Fruit fly (Drosophila melanogaster) S2 (cell line): Measurements from ENCODE around the gene Vha36-3.

Source experiments
- CG8478 ChIP-seq: fragments of >200 bp; optimal IDR thresholded peaks from 2 replicates; lab custom pipeline; 2018
- CTCF ChIP-seq, 2 experiments: fragments of >200 bp; optimal IDR thresholded peaks; 2 replicates each; lab custom pipeline; 2018

DNA sequence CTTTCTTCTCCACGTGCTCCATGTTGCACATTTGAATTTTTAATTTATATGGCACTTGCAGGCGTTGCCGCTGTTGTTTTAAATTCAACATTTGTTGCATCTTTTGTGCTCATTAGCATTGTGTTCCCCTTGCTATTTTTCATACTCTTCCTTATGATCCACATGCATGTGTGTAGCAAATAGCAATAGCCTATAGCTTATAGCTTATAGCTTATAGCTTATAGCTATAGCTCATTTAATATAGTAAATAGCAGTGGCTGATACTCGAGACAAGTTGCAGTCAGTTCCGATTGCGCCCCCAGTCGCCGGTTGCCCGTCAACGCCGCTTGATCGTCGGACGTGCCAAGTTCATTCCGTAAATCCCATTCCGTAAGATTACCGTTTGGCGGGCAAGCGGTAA, 28.5 kb downstream of the Vha36-3 start, which contains the start of gene Pdfr:
- TF ChIP-seq CTCF (optimal IDR thresholded peaks at IDR 0.05; lab: Kevin White, UChicago) (no peak), CG8478 (lab: Kevin White, UChicago) (no peak)
